Fruit fly (Drosophila melanogaster): Measurements from ENCODE around the gene CG13887.

CG13887 gene

dm6 chr3L:837552-838187 is at the start of gene CG13887, which contains the start of gene CG13901:
Gene CG13887 (plus strand): TSS chr3L:837861.
Gene CG13901 (minus strand): TSS chr3L:837821.
- TF ChIP-seq dsx (GFP tag; optimal IDR thresholded peaks at IDR 0.05; ENCODE audit: poor library complexity, severe bottlenecking) (peak; percentile 70), cyc (GFP tag; optimal IDR thresholded peaks at IDR 0.05) (peak; percentile 93), CG7368 (GFP tag; optimal IDR thresholded peaks at IDR 0.05) (peak; percentile 83), CG3919 (GFP tag; optimal IDR thresholded peaks at IDR 0.05) (peak; percentile 90), Met (GFP tag; optimal IDR thresholded peaks at IDR 0.05) (peak; percentile 90), CG34406 (GFP tag; optimal IDR thresholded peaks at IDR 0.05) (peak; percentile 90), Eip75B (GFP tag; optimal IDR thresholded peaks at IDR 0.05) (peak; percentile 90), spab (GFP tag; optimal IDR thresholded peaks at IDR 0.05) (no peak), eg (GFP tag; IDR thresholded peaks at IDR 0.05) (peak; percentile 89), fd85E (GFP tag; optimal IDR thresholded peaks at IDR 0.05) (peak; percentile 25), Eip78C (GFP tag) (peak; percentile 90), CG6792 (GFP tag; optimal IDR thresholded peaks at IDR 0.05) (peak; percentile 83), Sox15 (GFP tag; optimal IDR thresholded peaks at IDR 0.05) (peak; percentile 90), CG32006 (GFP tag; optimal IDR thresholded peaks at IDR 0.05) (peak; percentile 89), Gug (GFP tag; IDR thresholded peaks at IDR 0.05) (peak; percentile 82), Lpt (GFP tag; optimal IDR thresholded peaks at IDR 0.05) (peak; percentile 86), dac (GFP tag; optimal IDR thresholded peaks at IDR 0.05) (peak; percentile 83), net (GFP tag; optimal IDR thresholded peaks at IDR 0.05) (peak; percentile 82), Sox14 (GFP tag; optimal IDR thresholded peaks at IDR 0.05) (peak; percentile 94), Sox102F (GFP tag; optimal IDR thresholded peaks at IDR 0.05) (no peak), achi (GFP tag; optimal IDR thresholded peaks at IDR 0.05) (peak; percentile 93), CG6163 (GFP tag; IDR thresholded peaks at IDR 0.05) (peak; percentile 92), Blimp-1 (GFP tag; optimal IDR thresholded peaks at IDR 0.05) (peak; percentile 44), CG8632 (GFP tag; optimal IDR thresholded peaks at IDR 0.05) (peak; percentile 85), vri (GFP tag; optimal IDR thresholded peaks at IDR 0.05) (peak; percentile 90), Ets96B (tag; optimal IDR thresholded peaks at IDR 0.05) (peak; percentile 84), fkh (GFP tag; optimal IDR thresholded peaks at IDR 0.05) (peak; percentile 99), CG9139 (GFP tag; optimal IDR thresholded peaks at IDR 0.05) (peak; percentile 35), salr (GFP tag; optimal IDR thresholded peaks at IDR 0.05) (peak; percentile 66 to 80), CG10669 (GFP tag; optimal IDR thresholded peaks at IDR 0.05) (peak; percentile 82), CG6276 (GFP tag; optimal IDR thresholded peaks at IDR 0.05) (peak; percentile 33), CG31627 (GFP tag; optimal IDR thresholded peaks at IDR 0.05) (peak; percentile 95), svp (GFP tag) (no peak), Hr39 (GFP tag; optimal IDR thresholded peaks at IDR 0.05) (peak; percentile 94), Hr4 (GFP tag; optimal IDR thresholded peaks at IDR 0.05) (peak; percentile 94), Eip93F (GFP tag; optimal IDR thresholded peaks at IDR 0.05) (peak; percentile 79), ss (GFP tag; optimal IDR thresholded peaks at IDR 0.05) (peak; percentile 38 to 71), lz (GFP tag; optimal IDR thresholded peaks at IDR 0.05) (peak; percentile 92), CG6808 (GFP tag; optimal IDR thresholded peaks at IDR 0.05) (peak; percentile 85), CG8319 (GFP tag; optimal IDR thresholded peaks at IDR 0.05) (peak; percentile 74), CG6854 (GFP tag; optimal IDR thresholded peaks at IDR 0.05) (peak; percentile 83), CG11294 (GFP tag; IDR thresholded peaks at IDR 0.05) (peak; percentile 76), Ets21C (GFP tag; optimal IDR thresholded peaks at IDR 0.05) (peak; percentile 91), CG1621 (tag; optimal IDR thresholded peaks at IDR 0.05) (peak; percentile 76), CG4318 (GFP tag; optimal IDR thresholded peaks at IDR 0.05) (no peak), CG11762 (GFP tag; optimal IDR thresholded peaks at IDR 0.05; ENCODE audit: insufficient read depth) (peak; percentile 81), CG8119 (GFP tag; IDR thresholded peaks at IDR 0.05) (peak; percentile 80), OdsH (GFP tag; optimal IDR thresholded peaks at IDR 0.05) (peak; percentile 93), Smox (GFP tag; optimal IDR thresholded peaks at IDR 0.05) (no peak), CG10631 (GFP tag; optimal IDR thresholded peaks at IDR 0.05) (peak; percentile 91), esn (GFP tag; optimal IDR thresholded peaks at IDR 0.05) (peak; percentile 93)
